Worm (Caenorhabditis elegans): ENCODE measurements around the gene R01E6.7.
A peak's percentile ranks its signal among the peaks of the same experiment; 100 is the strongest.

DNA sequence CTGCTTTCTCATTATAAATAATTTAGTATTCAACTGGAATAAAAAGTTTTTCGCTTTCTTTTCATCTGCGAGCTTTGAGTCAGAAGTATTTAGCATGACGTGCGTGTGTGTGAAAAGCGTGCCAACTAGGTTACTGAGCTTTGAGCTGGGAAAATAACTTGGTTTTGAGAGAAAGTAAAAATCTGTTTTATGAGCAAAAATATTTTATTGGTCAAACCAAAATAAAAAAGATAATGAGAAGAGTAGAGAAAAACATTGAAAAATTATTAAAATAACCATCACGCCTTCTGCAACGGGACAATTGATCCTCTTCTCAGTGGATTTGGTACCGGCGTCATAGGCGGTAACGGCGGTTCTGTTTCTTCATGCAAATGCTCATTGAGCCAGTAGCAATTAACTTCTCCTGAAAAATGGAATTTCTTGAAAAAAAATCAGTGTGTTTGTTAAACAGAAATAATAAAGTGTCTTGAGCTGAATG lies 25.2 kb downstream of the R01E6.7 start:
- TF ChIP-seq unc-130 (GFP tag; optimal IDR thresholded peaks at IDR 0.05) (no peak), lin-15B (tag; optimal IDR thresholded peaks at IDR 0.05) (no peak), zfp-3 (GFP tag; conservative IDR thresholded peaks at IDR 0.05) (peak; percentile 72; the same call in 1 of the 2 replicates), nhr-25 (tag; optimal IDR thresholded peaks at IDR 0.05; ENCODE audit: borderline replicate concordance, insufficient read depth) (no peak), ztf-11 (tag; optimal IDR thresholded peaks at IDR 0.05) (no peak), F26F4.8 (GFP tag; conservative IDR thresholded peaks at IDR 0.05) (no peak), aly-2 (tag; optimal IDR thresholded peaks at IDR 0.05) (no peak), ama-1 (optimal IDR thresholded peaks at IDR 0.05) (peak; percentile 97), dmd-9 (GFP tag; IDR thresholded peaks at IDR 0.05) (peak; percentile 58; the same call in 1 of the 2 replicates), pqm-1 (tag; optimal IDR thresholded peaks at IDR 0.05) (no peak)
